Worm (Caenorhabditis elegans): ENCODE measurements around the gene glb-28.
A peak's percentile ranks its signal among the peaks of the same experiment; 100 is the strongest.

The glb-28 gene

ce11 chrX:15342744-15343259, 25.8 kb upstream of the glb-28 start (continued):
- TF ChIP-seq attf-3 (GFP tag; conservative IDR thresholded peaks at IDR 0.05), result no peak
- TF ChIP-seq ceh-27 (GFP tag; optimal IDR thresholded peaks at IDR 0.05), result no peak
- no peak for TF ChIP-seq sdz-38 (tag; optimal IDR thresholded peaks at IDR 0.05)
- TF ChIP-seq bed-2 (GFP tag; IDR thresholded peaks at IDR 0.05), result no peak

ce11 chrX:15342092-15342491, 25.0 kb upstream of the glb-28 start:
- TF ChIP-seq gei-17 (GFP tag; optimal IDR thresholded peaks at IDR 0.05) (no peak), lsl-1 (GFP tag; optimal IDR thresholded peaks at IDR 0.05) (no peak), aptf-2 (GFP tag; conservative IDR thresholded peaks at IDR 0.05) (no peak), ceh-79 (tag; optimal IDR thresholded peaks at IDR 0.05) (no peak), pha-4 (tag; optimal IDR thresholded peaks at IDR 0.05) (no peak), nhr-120 (GFP tag; IDR thresholded peaks at IDR 0.05) (no peak), unc-130 (GFP tag; optimal IDR thresholded peaks at IDR 0.05) (no peak), lin-54 (GFP tag; optimal IDR thresholded peaks at IDR 0.05) (no peak), snpc-1.1 (tag; optimal IDR thresholded peaks at IDR 0.05; ENCODE audit: insufficient read depth) (no peak), akir-1 (GFP tag; optimal IDR thresholded peaks at IDR 0.05) (no peak), dpl-1 (GFP tag; optimal IDR thresholded peaks at IDR 0.05) (no peak), ccch-3 (GFP tag; optimal IDR thresholded peaks at IDR 0.05) (no peak), F52B5.7 (tag; optimal IDR thresholded peaks at IDR 0.05) (no peak), somi-1 (GFP tag; optimal IDR thresholded peaks at IDR 0.05) (no peak), ceh-58 (GFP tag; IDR thresholded peaks at IDR 0.05) (no peak), lin-35 (GFP tag; optimal IDR thresholded peaks at IDR 0.05) (no peak), attf-3 (GFP tag; conservative IDR thresholded peaks at IDR 0.05) (no peak), Y53F4B.3 (GFP tag; IDR thresholded peaks at IDR 0.05) (no peak), aptf-3 (GFP tag; IDR thresholded peaks at IDR 0.05) (no peak), sptf-2 (GFP tag; optimal IDR thresholded peaks at IDR 0.05) (no peak), ztf-26 (tag; optimal IDR thresholded peaks at IDR 0.05) (no peak), mxl-1 (tag; optimal IDR thresholded peaks at IDR 0.05) (no peak), lir-1 (GFP tag; conservative IDR thresholded peaks at IDR 0.05) (no peak), C17E4.6 (GFP tag; IDR thresholded peaks at IDR 0.05) (no peak), mcd-1 (GFP tag; IDR thresholded peaks at IDR 0.05) (peak; percentile 38; the same call in 1 of the 2 replicates), athp-1 (tag; optimal IDR thresholded peaks at IDR 0.05) (no peak), Y95B8A.8 (GFP tag; IDR thresholded peaks at IDR 0.05) (no peak), fkh-3 (tag; optimal IDR thresholded peaks at IDR 0.05) (no peak), lin-40 (tag; optimal IDR thresholded peaks at IDR 0.05) (peak; percentile 28), efl-1 (GFP tag; optimal IDR thresholded peaks at IDR 0.05) (no peak), ztf-3 (GFP tag; optimal IDR thresholded peaks at IDR 0.05) (no peak), him-1 (tag; optimal IDR thresholded peaks at IDR 0.05) (no peak), egl-18 (GFP tag; IDR thresholded peaks at IDR 0.05) (no peak), B0336.3 (GFP tag; IDR thresholded peaks at IDR 0.05) (0 out of 2 replicates have a peak, but pooled peaks have one; percentile 58), ceh-91 (GFP tag; IDR thresholded peaks at IDR 0.05) (no peak), atf-7 (tag; optimal IDR thresholded peaks at IDR 0.05) (no peak), lin-26 (GFP tag; IDR thresholded peaks at IDR 0.05) (no peak), snpc-4 (GFP tag; optimal IDR thresholded peaks at IDR 0.05) (no peak), snpc-4 (tag; optimal IDR thresholded peaks at IDR 0.05) (no peak), hlh-12 (tag; optimal IDR thresholded peaks at IDR 0.05) (no peak), K12H6.12 (tag; optimal IDR thresholded peaks at IDR 0.05) (peak; percentile 72), hlh-26 (GFP tag; conservative IDR thresholded peaks at IDR 0.05) (no peak), F49E8.2 (tag; optimal IDR thresholded peaks at IDR 0.05; ENCODE audit: insufficient read depth) (no peak), F33H1.4 (GFP tag; IDR thresholded peaks at IDR 0.05) (no peak), sdz-38 (tag; optimal IDR thresholded peaks at IDR 0.05) (no peak), ceh-27 (GFP tag; optimal IDR thresholded peaks at IDR 0.05) (peak; percentile 37), F22D6.2 (tag; optimal IDR thresholded peaks at IDR 0.05) (no peak)

Data from whole organism, young adult.